Worm (Caenorhabditis elegans) whole organism, L4/young adult: ENCODE measurements around the gene pas-1.

Source experiments
- W03F9.2 ChIP-seq: fragments of 150-350 bp; optimal IDR thresholded peaks from 2 replicates; lab custom pipeline; 2014; ENCODE audit warnings: missing biosample characterization, missing genetic modification characterization
- dao-5 ChIP-seq: sonication (generic microtip); optimal IDR thresholded peaks from 2 replicates; lab custom pipeline; 2016; ENCODE audit warnings: missing genotype, missing genetic modification characterization, moderate library complexity, missing compliant biosample characterization
- him-1 ChIP-seq: sonication (generic microtip); optimal IDR thresholded peaks from 2 replicates; lab custom pipeline; 2016; ENCODE audit warnings: missing genotype, missing genetic modification reagents, missing genetic modification characterization, missing compliant biosample characterization

- no peak for TF ChIP-seq him-1 (tag; lab: Kevin White, UChicago)
- no peak for TF ChIP-seq dao-5 (tag; lab: Kevin White, UChicago)
- TF ChIP-seq W03F9.2 = no peak
These were observed 34.2 kb upstream of the pas-1 start, which contains the start of gene bmk-1 for ce11 chrV:14456626-14457025.
